Fruit fly (Drosophila melanogaster) S2 (cell line): Measurements from ENCODE around the gene CG34117.

Source experiments
- CG8478 ChIP-seq: fragments of >200 bp; optimal IDR thresholded peaks from 2 replicates; lab custom pipeline; 2018
- CTCF ChIP-seq, 2 experiments: fragments of >200 bp; optimal IDR thresholded peaks; 2 replicates each; lab custom pipeline; 2018

dm6 chr3R:9399951-9400392 lies at the start of gene CG34117:
- TF ChIP-seq CG8478, result no peak
- no peak for TF ChIP-seq CTCF (optimal IDR thresholded peaks at IDR 0.05; lab: Kevin White, UChicago)
